Fruit fly (Drosophila melanogaster): Measurements from ENCODE around the gene CG43391.

The CG43391 gene

DNA sequence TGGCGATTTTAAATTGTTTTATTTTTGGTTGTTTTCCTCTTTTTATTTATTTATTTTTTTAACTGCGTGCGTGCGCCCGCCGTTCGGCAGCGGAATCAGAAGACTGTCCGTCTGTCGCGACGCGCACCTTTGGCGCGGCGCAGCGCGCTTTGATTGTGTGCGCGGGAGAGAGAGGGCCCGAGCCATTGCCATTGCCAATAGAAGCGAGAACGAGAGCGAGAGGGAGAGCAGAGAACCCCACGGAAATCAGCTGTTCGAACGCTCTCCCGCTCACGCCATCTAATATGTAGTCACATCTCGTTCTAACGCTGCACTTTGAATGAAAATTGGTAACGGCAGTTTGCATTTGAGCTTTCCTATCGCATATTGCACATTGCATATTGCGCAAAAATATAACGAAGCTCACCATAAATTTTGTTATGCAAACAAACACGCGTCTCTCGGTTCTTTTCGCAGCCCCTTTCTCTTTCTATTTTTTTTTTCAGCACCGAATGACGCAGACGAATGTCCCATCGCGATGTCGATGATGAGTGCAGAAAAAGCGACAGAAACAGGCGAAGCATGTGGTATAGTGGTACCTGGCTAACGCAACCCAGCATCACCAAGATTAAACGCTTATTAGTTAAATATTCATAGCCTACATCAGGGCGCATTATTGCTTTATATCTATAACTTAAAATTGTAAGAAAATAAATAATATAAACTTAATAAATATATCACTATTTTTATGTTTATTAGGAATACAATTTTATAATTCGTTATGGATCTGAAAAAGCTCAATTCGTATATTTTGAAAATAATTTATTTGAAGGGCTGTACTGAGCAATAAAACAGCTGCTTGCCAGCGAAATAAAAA is 46.2 kb downstream of the CG43391 start (continued):
- TF ChIP-seq gem (tag; optimal IDR thresholded peaks at IDR 0.05) (peak; percentile 61), sqz (GFP tag; optimal IDR thresholded peaks at IDR 0.05) (no peak), CG12219 (GFP tag; optimal IDR thresholded peaks at IDR 0.05) (no peak), CG1602 (GFP tag; optimal IDR thresholded peaks at IDR 0.05) (no peak), CoRest (tag; optimal IDR thresholded peaks at IDR 0.05) (peak; percentile 54), Neu2 (GFP tag; optimal IDR thresholded peaks at IDR 0.05; ENCODE audit: borderline replicate concordance) (no peak), CG14860 (GFP tag; IDR thresholded peaks at IDR 0.05; ENCODE audit: partially characterized antibody) (no peak), ftz-f1 (GFP tag; optimal IDR thresholded peaks at IDR 0.05) (peak; percentile 53), CG18764 (GFP tag; optimal IDR thresholded peaks at IDR 0.05) (no peak), lilli (GFP tag; optimal IDR thresholded peaks at IDR 0.05) (no peak), cato (GFP tag; optimal IDR thresholded peaks at IDR 0.05; ENCODE audit: borderline replicate concordance) (no peak), Usf (GFP tag; optimal IDR thresholded peaks at IDR 0.05) (peak; percentile 29), CG15696 (tag; optimal IDR thresholded peaks at IDR 0.05) (no peak), sd (tag; optimal IDR thresholded peaks at IDR 0.05) (no peak), CTCF (GFP tag; optimal IDR thresholded peaks at IDR 0.05) (no peak), CG8478 (optimal IDR thresholded peaks at IDR 0.05) (no peak), CG6689 (GFP tag; IDR thresholded peaks at IDR 0.05) (no peak), tin (GFP tag; optimal IDR thresholded peaks at IDR 0.05) (no peak), wek (GFP tag; optimal IDR thresholded peaks at IDR 0.05) (no peak), YL-1 (GFP tag; optimal IDR thresholded peaks at IDR 0.05) (no peak), CG9797 (GFP tag; optimal IDR thresholded peaks at IDR 0.05) (no peak), CG12236 (GFP tag; optimal IDR thresholded peaks at IDR 0.05) (no peak), CG5245 (GFP tag; optimal IDR thresholded peaks at IDR 0.05) (no peak), sima (GFP tag; optimal IDR thresholded peaks at IDR 0.05) (no peak), lola (GFP tag; optimal IDR thresholded peaks at IDR 0.05) (no peak), Dfd (GFP tag; optimal IDR thresholded peaks at IDR 0.05) (no peak), bsh (GFP tag; optimal IDR thresholded peaks at IDR 0.05) (no peak), gfzf (GFP tag; optimal IDR thresholded peaks at IDR 0.05) (no peak), CG12744 (GFP tag; optimal IDR thresholded peaks at IDR 0.05) (no peak), CG8944 (GFP tag; optimal IDR thresholded peaks at IDR 0.05) (no peak), Dad (GFP tag; optimal IDR thresholded peaks at IDR 0.05) (no peak), Atf-2 (GFP tag; optimal IDR thresholded peaks at IDR 0.05) (no peak), CG6813 (GFP tag; optimal IDR thresholded peaks at IDR 0.05) (no peak), fru (optimal IDR thresholded peaks at IDR 0.05) (no peak), Chrac-16 (GFP tag; optimal IDR thresholded peaks at IDR 0.05) (no peak), gsb (GFP tag; IDR thresholded peaks at IDR 0.05) (no peak), CG13424 (tag; optimal IDR thresholded peaks at IDR 0.05) (peak; percentile 27), CG9609 (GFP tag; optimal IDR thresholded peaks at IDR 0.05) (no peak), CG10431 (GFP tag; optimal IDR thresholded peaks at IDR 0.05) (no peak), PHDP (tag; optimal IDR thresholded peaks at IDR 0.05) (peak; percentile 49), CG31441 (GFP tag; IDR thresholded peaks at IDR 0.05) (peak; percentile 48), Dip3 (GFP tag; optimal IDR thresholded peaks at IDR 0.05) (no peak), CG7786 (GFP tag; optimal IDR thresholded peaks at IDR 0.05) (no peak), cg (GFP tag; optimal IDR thresholded peaks at IDR 0.05) (peak; percentile 63), Myb (GFP tag; optimal IDR thresholded peaks at IDR 0.05) (no peak), NFAT (GFP tag; IDR thresholded peaks at IDR 0.05) (no peak), Ssrp (tag; optimal IDR thresholded peaks at IDR 0.05) (no peak), Xrp1 (GFP tag; IDR thresholded peaks at IDR 0.05) (no peak)
